Fruit fly (Drosophila melanogaster) S2 (cell line): ENCODE results near the gene CG15336.

Source experiments
- CG8478 ChIP-seq: fragments of >200 bp; optimal IDR thresholded peaks from 2 replicates; lab custom pipeline; 2018
- CTCF ChIP-seq, 2 experiments: fragments of >200 bp; optimal IDR thresholded peaks; 2 replicates each; lab custom pipeline; 2018

- TF ChIP-seq CTCF (optimal IDR thresholded peaks at IDR 0.05; lab: Kevin White, UChicago): no peak
- no peak for TF ChIP-seq CG8478
Measured at dm6 chrX:8100826-8101079, 47.0 kb upstream of the CG15336 start.
